Worm (Caenorhabditis elegans): ENCODE results near the gene str-163.

Gene str-163

DNA sequence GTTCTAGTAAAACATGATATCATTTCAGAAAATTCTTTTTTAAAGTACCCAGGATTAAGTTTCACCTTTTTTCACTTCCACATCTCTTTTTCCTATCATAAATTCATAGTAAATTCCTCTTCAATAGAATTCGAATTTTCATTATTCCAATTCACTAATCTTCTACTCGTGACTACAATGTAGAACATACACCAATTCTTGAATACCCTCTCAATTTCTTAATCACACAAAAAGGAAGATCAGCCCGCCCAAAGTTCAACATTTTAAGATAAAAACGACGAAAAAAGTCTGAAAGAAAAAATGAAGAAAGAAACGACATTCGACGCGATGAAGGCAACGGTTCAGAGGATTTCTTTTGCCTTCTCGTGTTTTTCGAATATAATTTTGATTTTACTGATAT, at the start of gene str-163:
TSS of gene str-163 (plus strand) at position 301 of the 400 bp plus-strand sequence.
- TF ChIP-seq zip-2 (tag; optimal IDR thresholded peaks at IDR 0.05) (no peak), ceh-32 (tag; optimal IDR thresholded peaks at IDR 0.05; ENCODE audit: poor library complexity) (no peak), lir-3 (tag; optimal IDR thresholded peaks at IDR 0.05) (no peak), aly-2 (tag; optimal IDR thresholded peaks at IDR 0.05) (no peak), rbr-2 (tag; optimal IDR thresholded peaks at IDR 0.05) (no peak), ceh-44 (GFP tag; IDR thresholded peaks at IDR 0.05) (no peak), nhr-41 (GFP tag; IDR thresholded peaks at IDR 0.05) (no peak), ztf-11 (tag; optimal IDR thresholded peaks at IDR 0.05) (no peak), set-16 (GFP tag; IDR thresholded peaks at IDR 0.05) (no peak), pha-4 (GFP tag; IDR thresholded peaks at IDR 0.05) (no peak), pha-4 (tag; optimal IDR thresholded peaks at IDR 0.05) (no peak)

DNA sequence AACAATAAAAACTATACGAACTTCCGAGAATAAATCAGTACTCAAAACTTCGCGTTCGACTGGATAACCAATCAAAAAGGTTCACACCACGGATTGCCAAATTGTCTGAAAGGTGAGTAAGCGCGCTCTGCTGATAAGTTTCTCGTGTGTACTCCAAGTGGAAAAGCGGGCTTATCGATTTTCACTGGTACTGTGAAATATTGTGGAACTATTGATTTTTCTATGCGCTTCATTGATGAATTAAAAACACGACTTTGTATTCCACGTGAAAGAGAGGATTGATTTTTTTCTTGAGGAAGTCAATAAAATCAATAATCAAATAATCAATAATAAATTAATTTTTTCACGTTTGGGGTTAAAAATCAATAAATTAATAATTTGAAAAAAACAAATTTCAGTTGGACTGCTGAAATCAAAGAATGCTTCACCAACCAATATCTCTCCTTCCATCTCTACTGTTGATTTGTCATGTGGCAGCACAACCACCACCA, 48.3 kb upstream of the str-163 start, which contains the start of gene T08B6.4:
TSS of gene T08B6.4 (plus strand) at position 51 of the 491 bp plus-strand sequence.
- no peak for TF ChIP-seq mdt-29 (GFP tag; IDR thresholded peaks at IDR 0.05)
- no peak for TF ChIP-seq duxl-1 (tag; optimal IDR thresholded peaks at IDR 0.05; ENCODE audit: poor library complexity)
- TF ChIP-seq aha-1 (tag) = peak; percentile 12
- TF ChIP-seq nhr-6 (tag; optimal IDR thresholded peaks at IDR 0.05) = no peak
- TF ChIP-seq lin-13 (GFP tag; optimal IDR thresholded peaks at IDR 0.05) = no peak
- TF ChIP-seq egl-27 (tag; optimal IDR thresholded peaks at IDR 0.05) = no peak
- TF ChIP-seq pqm-1 (tag; optimal IDR thresholded peaks at IDR 0.05) = no peak
- peak; percentile 87 for TF ChIP-seq ceh-28 (tag; optimal IDR thresholded peaks at IDR 0.05)
- no peak for TF ChIP-seq ZK337.2 (GFP tag; IDR thresholded peaks at IDR 0.05)
- TF ChIP-seq ceh-20 (GFP tag; IDR thresholded peaks at IDR 0.05) = no peak

DNA sequence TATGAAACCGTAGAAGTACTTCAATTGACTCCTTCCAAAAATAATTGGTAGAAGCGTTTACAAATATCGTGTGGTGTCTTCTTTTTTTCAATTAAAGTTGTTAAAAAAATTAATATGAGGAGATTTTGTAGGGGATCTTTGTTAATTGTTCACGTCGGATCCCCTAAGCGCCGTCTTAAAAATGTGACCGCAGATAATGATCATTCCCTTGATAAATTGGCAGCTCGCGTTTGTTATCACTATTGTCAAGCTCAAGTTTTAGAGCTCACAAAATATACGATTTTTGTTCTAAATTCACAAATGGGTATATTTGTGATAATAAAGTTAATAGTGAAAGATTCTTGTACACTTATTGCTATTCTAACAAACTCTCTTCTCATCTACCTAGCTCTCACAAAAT, 44.9 kb upstream of the str-163 start, which contains the start of gene str-159:
TSS of gene str-159 (plus strand) at position 301 of the 400 bp plus-strand sequence.
- no peak for TF ChIP-seq Y105C5A.15 (GFP tag; IDR thresholded peaks at IDR 0.05)
- TF ChIP-seq F10B5.3 (tag; optimal IDR thresholded peaks at IDR 0.05) = no peak
- no peak for TF ChIP-seq nhr-76 (tag; optimal IDR thresholded peaks at IDR 0.05)
- TF ChIP-seq gei-8 (GFP tag; optimal IDR thresholded peaks at IDR 0.05) = no peak
- TF ChIP-seq pqm-1 (tag; optimal IDR thresholded peaks at IDR 0.05) = no peak
- TF ChIP-seq nhr-41 (GFP tag; IDR thresholded peaks at IDR 0.05) = no peak

DNA sequence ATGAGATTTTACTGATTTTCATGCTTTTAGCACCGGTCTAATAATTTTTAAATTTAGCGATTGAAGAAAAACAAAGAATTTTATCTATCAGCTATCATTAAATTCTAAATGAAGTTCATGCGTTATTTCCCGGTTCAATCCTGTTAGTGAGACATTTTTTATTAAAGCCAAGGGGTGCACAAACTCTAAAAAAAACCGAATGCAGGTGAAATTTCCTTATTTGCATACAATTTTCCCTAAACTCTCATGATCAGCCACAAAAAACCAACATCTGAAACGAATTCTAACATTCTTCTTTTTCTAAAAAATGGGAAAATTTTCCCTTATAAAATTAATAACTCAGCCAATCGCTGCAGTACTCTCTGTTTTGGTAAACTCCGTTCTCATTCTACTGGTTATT, 40.9 kb upstream of the str-163 start, which contains the start of gene str-156:
TSS of gene str-156 (plus strand) at position 301 of the 400 bp plus-strand sequence.
- no peak for TF ChIP-seq spr-3 (GFP tag; optimal IDR thresholded peaks at IDR 0.05)
- no peak for TF ChIP-seq ctbp-1 (GFP tag; IDR thresholded peaks at IDR 0.05)
- no peak for TF ChIP-seq gei-8 (GFP tag; optimal IDR thresholded peaks at IDR 0.05)
- no peak for TF ChIP-seq saeg-2 (GFP tag; IDR thresholded peaks at IDR 0.05)
- no peak for TF ChIP-seq nhr-76 (tag; optimal IDR thresholded peaks at IDR 0.05)
- no peak for TF ChIP-seq nhr-28 (tag; optimal IDR thresholded peaks at IDR 0.05)
- TF ChIP-seq Y105C5A.15 (GFP tag; IDR thresholded peaks at IDR 0.05) = no peak
- no peak for TF ChIP-seq skn-1 (tag; optimal IDR thresholded peaks at IDR 0.05)
- TF ChIP-seq ceh-62 (tag; optimal IDR thresholded peaks at IDR 0.05) = no peak
- no peak for TF ChIP-seq fos-1 (tag; optimal IDR thresholded peaks at IDR 0.05)

DNA sequence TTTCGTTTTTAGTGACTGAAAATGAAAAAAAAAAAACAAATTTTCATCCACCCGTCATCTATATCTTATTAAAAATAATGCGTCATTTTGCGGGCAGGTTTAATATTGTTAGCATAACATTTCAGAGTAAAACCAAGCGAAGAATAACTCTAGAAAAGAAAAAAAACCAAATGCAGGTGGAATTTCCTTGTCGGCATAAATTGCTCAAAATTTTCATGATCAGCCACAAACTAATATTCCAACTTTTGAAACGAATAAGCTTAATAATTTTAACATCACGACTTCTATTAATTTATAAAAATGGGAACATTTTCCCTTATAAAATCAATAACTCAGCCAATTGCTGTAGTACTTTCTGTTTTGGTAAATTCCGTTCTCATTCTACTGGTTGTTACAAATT, 38.3 kb upstream of the str-163 start, which contains the start of gene str-155:
TSS of gene str-155 (plus strand) at position 301 of the 400 bp plus-strand sequence.
- TF ChIP-seq unc-62 (GFP tag; optimal IDR thresholded peaks at IDR 0.05 in 1 of 2) (peak in 1 of 2 experiments; percentile 65), unc-62 (tag; optimal IDR thresholded peaks at IDR 0.05) (no peak), nhr-10 (tag; optimal IDR thresholded peaks at IDR 0.05) (no peak)

Measured in whole organism, L4 larva.